Fruit fly (Drosophila melanogaster) whole organism, embryonic: ENCODE data around the gene CG9586.

Experiments used
- Adf1 ChIP-seq: fragments of 200-800 bp; sonication (Bioruptor generic); IDR thresholded peaks from 2 replicates; pipeline ENCODE4 v1.3.6; 2022; ENCODE audit warnings: missing biosample characterization, missing genetic modification characterization
- Atf6 ChIP-seq: fragments of 200-800 bp; sonication (Bioruptor generic); IDR thresholded peaks from 2 replicates; pipeline ENCODE4 v1.3.6; 2022; ENCODE audit warnings: missing biosample characterization, missing genetic modification characterization
- Awh ChIP-seq: fragments of 200-800 bp; sonication (Bioruptor generic); IDR thresholded peaks from 2 replicates; pipeline ENCODE4, ENCODE4 v1.3.6; 2022; ENCODE audit warnings: missing biosample characterization, missing genetic modification characterization
- CG10543 ChIP-seq: fragments of 200-800 bp; sonication (Bioruptor generic); optimal IDR thresholded peaks from 3 replicates; lab custom pipeline; 2017; ENCODE audit warnings: missing biosample characterization, mild to moderate bottlenecking, missing genetic modification characterization, moderate library complexity
- CG10979 ChIP-seq: fragments of 200-800 bp; sonication (Bioruptor generic); optimal IDR thresholded peaks from 2 replicates; lab custom pipeline; 2018; ENCODE audit warnings: missing biosample characterization, mild to moderate bottlenecking, missing genetic modification characterization, moderate library complexity
- CG11456 ChIP-seq: fragments of 200-800 bp; sonication (Bioruptor generic); IDR thresholded peaks from 3 replicates; pipeline ENCODE4 v1.3.6; 2022; ENCODE audit warnings: missing biosample characterization, missing genetic modification characterization
- CG1233 ChIP-seq: fragments of 200-800 bp; sonication (Bioruptor generic); optimal IDR thresholded peaks from 4 replicates; lab custom pipeline; 2018; ENCODE audit warnings: missing biosample characterization, mild to moderate bottlenecking, missing genetic modification characterization
- CG12769 ChIP-seq: fragments of 200-800 bp; sonication (Bioruptor generic); optimal IDR thresholded peaks from 2 replicates; lab custom pipeline; 2019; ENCODE audit warnings: missing biosample characterization, mild to moderate bottlenecking, missing genetic modification characterization, moderate library complexity
- CG13894 ChIP-seq: fragments of 200-800 bp; sonication (Bioruptor generic); optimal IDR thresholded peaks from 3 replicates; lab custom pipeline; 2018; ENCODE audit warnings: missing biosample characterization, mild to moderate bottlenecking, missing genetic modification characterization, moderate library complexity
- CG16813 ChIP-seq: fragments of 200-800 bp; sonication (Bioruptor generic); IDR thresholded peaks from 3 replicates; pipeline ENCODE4 v1.3.6; 2022; ENCODE audit warnings: missing biosample characterization, missing genetic modification characterization; ENCODE audit not compliant: partially characterized antibody
- CG17568 ChIP-seq: fragments of 200-800 bp; sonication (Bioruptor generic); optimal IDR thresholded peaks from 2 replicates; lab custom pipeline; 2018; ENCODE audit warnings: missing biosample characterization, mild to moderate bottlenecking, missing genetic modification characterization, moderate library complexity
- CG3281 ChIP-seq: fragments of 200-800 bp; sonication (Bioruptor generic); optimal IDR thresholded peaks from 3 replicates; lab custom pipeline; 2017; ENCODE audit warnings: missing biosample characterization, mild to moderate bottlenecking, missing genetic modification characterization
- CG6813 ChIP-seq: fragments of 200-800 bp; sonication (Bioruptor generic); optimal IDR thresholded peaks from 2 replicates; lab custom pipeline; 2017; ENCODE audit warnings: missing biosample characterization, missing genetic modification characterization, mild to moderate bottlenecking, moderate library complexity, missing genetic modification reagents
- CG8290 ChIP-seq, 3 experiments: fragments of 200-800 bp; sonication (Bioruptor generic); optimal IDR thresholded peaks; 2 replicates each; lab custom pipeline; 2016 to 2019; ENCODE audit warnings: missing biosample characterization in 3 of 3, missing genetic modification characterization in 3 of 3, mild to moderate bottlenecking in 2 of 3, moderate library complexity in 1 of 3
- CrebB ChIP-seq: fragments of 200-800 bp; sonication (Bioruptor generic); optimal IDR thresholded peaks from 3 replicates; lab custom pipeline; 2018; ENCODE audit warnings: missing biosample characterization, mild to moderate bottlenecking, missing genetic modification characterization
- D19A ChIP-seq: fragments of 200-800 bp; optimal IDR thresholded peaks from 3 replicates; lab custom pipeline; 2019; ENCODE audit warnings: missing biosample characterization, mild to moderate bottlenecking, missing genetic modification characterization, moderate library complexity
- Eip74EF ChIP-seq, 2 experiments: fragments of 200-800 bp in 1 of 2; fragments of >200 bp in 1 of 2; sonication (Bioruptor generic) in 1 of 2; optimal IDR thresholded peaks; 2 replicates each; lab custom pipeline; 2017 to 2019; ENCODE audit warnings: missing biosample characterization in 2 of 2, missing genetic modification characterization in 2 of 2, mild to moderate bottlenecking in 1 of 2, moderate library complexity in 1 of 2
- Elba2 ChIP-seq: fragments of 200-800 bp; sonication (Bioruptor generic); optimal IDR thresholded peaks from 3 replicates; lab custom pipeline; 2016; ENCODE audit warnings: missing biosample characterization, missing genetic modification characterization
- GATAe ChIP-seq: fragments of 200-800 bp; sonication (Bioruptor generic); conservative IDR thresholded peaks from 2 replicates; pipeline ENCODE4 v1.3.6; 2022; ENCODE audit warnings: missing biosample characterization, missing genetic modification characterization
- Gug ChIP-seq: fragments of 200-800 bp; sonication (Bioruptor generic); IDR thresholded peaks from 4 replicates; pipeline ENCODE4 v1.3.6; 2022; ENCODE audit warnings: missing biosample characterization, missing genetic modification characterization
- HLH3B ChIP-seq: fragments of 200-800 bp; sonication (Bioruptor generic); IDR thresholded peaks from 2 replicates; pipeline ENCODE4 v1.3.6; 2022; ENCODE audit warnings: missing biosample characterization, missing genetic modification characterization
- Hsf ChIP-seq: fragments of 200-800 bp; sonication (Bioruptor generic); optimal IDR thresholded peaks from 3 replicates; lab custom pipeline; 2016; ENCODE audit warnings: missing biosample characterization, missing genetic modification characterization
- Jarid2 ChIP-seq: fragments of 200-800 bp; sonication (Bioruptor generic); optimal IDR thresholded peaks from 3 replicates; lab custom pipeline; 2017; ENCODE audit warnings: mild to moderate bottlenecking, missing biosample characterization, missing genetic modification reagents, missing genetic modification characterization
- Med ChIP-seq: fragments of 200-800 bp; sonication (Bioruptor generic); peaks from one replicate; lab custom pipeline; 2016; ENCODE audit warnings: missing biosample characterization, missing genetic modification characterization, mild to moderate bottlenecking, inconsistent platforms, moderate library complexity
- Meics ChIP-seq: fragments of 200-800 bp; sonication (Bioruptor generic); optimal IDR thresholded peaks from 2 replicates; lab custom pipeline; 2017; ENCODE audit warnings: missing biosample characterization, mild to moderate bottlenecking, missing genetic modification characterization
- NfI ChIP-seq: fragments of 200-800 bp; sonication (Bioruptor generic); optimal IDR thresholded peaks from 3 replicates; lab custom pipeline; 2018; ENCODE audit warnings: missing biosample characterization, mild to moderate bottlenecking, missing genetic modification characterization, moderate library complexity
- Pdp1 ChIP-seq, 2 experiments: fragments of 200-800 bp; sonication (Bioruptor generic); optimal IDR thresholded peaks; 3 replicates each; lab custom pipeline; 2016; ENCODE audit warnings: missing biosample characterization in 2 of 2, missing genetic modification characterization in 2 of 2, mild to moderate bottlenecking in 1 of 2, moderate library complexity in 1 of 2
- Trl ChIP-seq, 3 experiments: fragments of >200 bp in 2 of 3; fragments of 200-800 bp in 1 of 3; sonication (Bioruptor generic) in 1 of 3; optimal IDR thresholded peaks; 2 replicates in 1 of 3; 3 replicates in 2 of 3; lab custom pipeline; 2016 to 2017; ENCODE audit warnings: missing biosample characterization in 1 of 3, missing genetic modification characterization in 1 of 3
- ase ChIP-seq: fragments of 200-800 bp; sonication (Bioruptor generic); IDR thresholded peaks from 3 replicates; pipeline ENCODE4 v1.3.6; 2022; ENCODE audit warnings: missing biosample characterization, missing genetic modification characterization
- chinmo ChIP-seq: fragments of 200-800 bp; sonication (Bioruptor generic); IDR thresholded peaks from 4 replicates; pipeline ENCODE4 v1.3.6; 2022; ENCODE audit warnings: missing biosample characterization, missing genetic modification characterization; ENCODE audit not compliant: partially characterized antibody
- corto ChIP-seq: fragments of 200-800 bp; sonication (Bioruptor generic); optimal IDR thresholded peaks from 2 replicates; lab custom pipeline; 2016; ENCODE audit warnings: missing biosample characterization, mild to moderate bottlenecking, missing genetic modification characterization, moderate library complexity
- da ChIP-seq: fragments of 200-800 bp; sonication (Bioruptor generic); optimal IDR thresholded peaks from 2 replicates; lab custom pipeline; 2016; ENCODE audit warnings: missing biosample characterization, missing genetic modification characterization
- dati ChIP-seq: fragments of 200-800 bp; sonication (Bioruptor generic); IDR thresholded peaks from 2 replicates; pipeline ENCODE4 v1.3.6; 2022; ENCODE audit warnings: missing biosample characterization, missing genetic modification characterization
- emc ChIP-seq: fragments of 200-800 bp; sonication (Bioruptor generic); optimal IDR thresholded peaks from 2 replicates; lab custom pipeline; 2016; ENCODE audit warnings: missing biosample characterization, missing genetic modification characterization
- grau ChIP-seq: fragments of 200-800 bp; optimal IDR thresholded peaks from 3 replicates; lab custom pipeline; 2019; ENCODE audit warnings: missing biosample characterization, mild to moderate bottlenecking, missing genetic modification characterization, moderate library complexity
- her ChIP-seq: fragments of 200-800 bp; sonication (Bioruptor generic); optimal IDR thresholded peaks from 2 replicates; lab custom pipeline; 2016; ENCODE audit warnings: missing biosample characterization, missing genetic modification characterization
- mirr ChIP-seq: fragments of 200-800 bp; sonication (Bioruptor generic); optimal IDR thresholded peaks from 3 replicates; lab custom pipeline; 2018; ENCODE audit warnings: missing biosample characterization, mild to moderate bottlenecking, missing genetic modification characterization
- nom ChIP-seq: fragments of 200-800 bp; sonication (Bioruptor generic); optimal IDR thresholded peaks from 2 replicates; lab custom pipeline; 2017; ENCODE audit warnings: missing biosample characterization, missing genetic modification characterization, mild to moderate bottlenecking, moderate library complexity, missing genetic modification reagents
- pros ChIP-seq: fragments of 200-800 bp; sonication (Bioruptor generic); optimal IDR thresholded peaks from 3 replicates; lab custom pipeline; 2019; ENCODE audit warnings: missing biosample characterization, mild to moderate bottlenecking, missing genetic modification characterization, moderate library complexity
- rib ChIP-seq: fragments of 200-800 bp; sonication (Bioruptor generic); IDR thresholded peaks from 2 replicates; pipeline ENCODE4 v1.3.6; 2022; ENCODE audit warnings: missing biosample characterization, missing genetic modification characterization
- sob ChIP-seq: fragments of 200-800 bp; sonication (Bioruptor generic); IDR thresholded peaks from 2 replicates; pipeline ENCODE4 v1.3.6; 2022; ENCODE audit warnings: missing biosample characterization, missing genetic modification characterization
- stc ChIP-seq: fragments of 200-800 bp; sonication (Bioruptor generic); IDR thresholded peaks from 2 replicates; pipeline ENCODE4 v1.3.6; 2022; ENCODE audit warnings: missing biosample characterization, missing genetic modification characterization
- sug ChIP-seq: fragments of 200-800 bp; optimal IDR thresholded peaks from 2 replicates; lab custom pipeline; 2019; ENCODE audit warnings: missing biosample characterization, mild to moderate bottlenecking, missing genetic modification characterization, moderate library complexity
- tx ChIP-seq: fragments of 200-800 bp; sonication (Bioruptor generic); optimal IDR thresholded peaks from 2 replicates; lab custom pipeline; 2016; ENCODE audit warnings: missing biosample characterization, missing genetic modification characterization
- zfh2 ChIP-seq: fragments of 200-800 bp; sonication (Bioruptor generic); optimal IDR thresholded peaks from 2 replicates; lab custom pipeline; 2016; ENCODE audit warnings: missing biosample characterization, missing genetic modification characterization

Gene CG9586

dm6 chr2L:9179285-9179684, 13.0 kb upstream of the CG9586 start (continued):
- TF ChIP-seq stc (GFP tag; lab: Robert Waterston, UW) = no peak
- no peak for TF ChIP-seq emc
- peak; percentile 8 for TF ChIP-seq D19A (tag; lab: Kevin White, UChicago)
- peak; percentile 18 for TF ChIP-seq CG13894
- peak; percentile 62 for TF ChIP-seq Med
- no peak for TF ChIP-seq NfI (GFP tag; lab: Kevin White, UChicago)
- peak; percentile 87; the same call in 2 of the 4 replicates for TF ChIP-seq chinmo (GFP tag; lab: Robert Waterston, UW)
- no peak for TF ChIP-seq da
- TF ChIP-seq Gug (GFP tag; lab: Robert Waterston, UW) = no peak
- TF ChIP-seq Hsf (GFP tag; lab: Kevin White, UChicago) = no peak
- TF ChIP-seq nom (GFP tag; lab: Kevin White, UChicago) = peak; percentile 7
- peak in 1 of 2 experiments; percentile 53 for TF ChIP-seq Eip74EF (GFP tag; optimal IDR thresholded peaks at IDR 0.05; lab: Kevin White, UChicago)
- TF ChIP-seq Jarid2 (GFP tag; lab: Kevin White, UChicago) = peak; percentile 10
- no peak for TF ChIP-seq dati (GFP tag; lab: Robert Waterston, UW)
- no peak for TF ChIP-seq CG16813 (GFP tag; lab: Robert Waterston, UW)
- TF ChIP-seq mirr (GFP tag; lab: Kevin White, UChicago) = peak; percentile 85
- no peak for TF ChIP-seq pros (GFP tag; lab: Kevin White, UChicago)
- TF ChIP-seq Adf1 (GFP tag; lab: Robert Waterston, UW) = peak; percentile 38; the same call in 1 of the 2 replicates
- TF ChIP-seq Trl (optimal IDR thresholded peaks at IDR 0.05; lab: Kevin White, UChicago) = peak; percentile 51 to 72
- no peak for TF ChIP-seq Trl (GFP tag; optimal IDR thresholded peaks at IDR 0.05; lab: Kevin White, UChicago)
- TF ChIP-seq CG1233 (GFP tag; lab: Kevin White, UChicago) = no peak
- no peak for TF ChIP-seq CG10979 (tag; lab: Kevin White, UChicago)
- peak; percentile 18 for TF ChIP-seq CG17568 (GFP tag; lab: Kevin White, UChicago)
- peak in 1 of 2 experiments; percentile 83 for TF ChIP-seq Pdp1 (GFP tag; optimal IDR thresholded peaks at IDR 0.05; lab: Kevin White, UChicago)
- peak; percentile 16; the same call in 1 of the 2 replicates for TF ChIP-seq Atf6 (GFP tag; lab: Robert Waterston, UW)
- TF ChIP-seq CrebB (tag; lab: Kevin White, UChicago) = peak; percentile 35
- no peak for TF ChIP-seq CG6813
- TF ChIP-seq Meics (GFP tag; lab: Kevin White, UChicago) = peak; percentile 33
- peak; percentile 16 for TF ChIP-seq corto (GFP tag; lab: Kevin White, UChicago)
- peak; percentile 25; the same call in 1 of the 2 replicates for TF ChIP-seq sob (GFP tag; lab: Robert Waterston, UW)
- TF ChIP-seq Elba2 (GFP tag; lab: Kevin White, UChicago) = peak; percentile 91
- peak; percentile 35 for TF ChIP-seq CG12769 (tag; lab: Kevin White, UChicago)
- peak; percentile 19 for TF ChIP-seq her
- no peak for TF ChIP-seq CG8290 (GFP tag; optimal IDR thresholded peaks at IDR 0.05; lab: Kevin White, UChicago)
- peak in 1 of 2 experiments; percentile 26 for TF ChIP-seq CG8290 (tag; optimal IDR thresholded peaks at IDR 0.05; lab: Kevin White, UChicago)
- no peak for TF ChIP-seq CG11456 (GFP tag; lab: Robert Waterston, UW)
- no peak for TF ChIP-seq zfh2
- TF ChIP-seq ase (GFP tag; lab: Robert Waterston, UW) = no peak
- TF ChIP-seq Awh (GFP tag; lab: Robert Waterston, UW) = no peak
- peak; percentile 49; the same call in 1 of the 2 replicates for TF ChIP-seq rib (GFP tag; lab: Robert Waterston, UW)
- TF ChIP-seq HLH3B (GFP tag; lab: Robert Waterston, UW) = no peak
- TF ChIP-seq CG10543 = peak; percentile 68
- peak; percentile 94 for TF ChIP-seq grau
- no peak for TF ChIP-seq tx (GFP tag; lab: Kevin White, UChicago)
- peak; percentile 91 for TF ChIP-seq sug (tag; lab: Kevin White, UChicago)
- TF ChIP-seq CG3281 (GFP tag; lab: Kevin White, UChicago) = peak; percentile 17
- TF ChIP-seq GATAe = peak; percentile 81
